Fruit fly (Drosophila melanogaster): ENCODE data around the gene CG7560.

CG7560 gene

dm6 chr3L:11414453-11414852 is 10.5 kb upstream of the CG7560 start (continued):
- no peak for TF ChIP-seq CG9437 (GFP tag; optimal IDR thresholded peaks at IDR 0.05)
- no peak for TF ChIP-seq CG6765 (GFP tag; optimal IDR thresholded peaks at IDR 0.05)
- TF ChIP-seq org-1 (GFP tag; optimal IDR thresholded peaks at IDR 0.05) = no peak
- no peak for TF ChIP-seq trem (tag; optimal IDR thresholded peaks at IDR 0.05)
- TF ChIP-seq CG8281 (tag; optimal IDR thresholded peaks at IDR 0.05) = no peak
- TF ChIP-seq ci (GFP tag; IDR thresholded peaks at IDR 0.05) = no peak
- TF ChIP-seq CG8089 (GFP tag; optimal IDR thresholded peaks at IDR 0.05) = no peak
- no peak for TF ChIP-seq Deaf1 (tag; optimal IDR thresholded peaks at IDR 0.05)
- TF ChIP-seq Hand (GFP tag; optimal IDR thresholded peaks at IDR 0.05) = no peak
- no peak for TF ChIP-seq CG18764 (GFP tag; optimal IDR thresholded peaks at IDR 0.05)
- TF ChIP-seq Xrp1 (GFP tag; IDR thresholded peaks at IDR 0.05) = peak; percentile 43; the same call in 1 of the 2 replicates
- no peak for TF ChIP-seq ab (GFP tag; optimal IDR thresholded peaks at IDR 0.05)
- TF ChIP-seq tup (GFP tag; optimal IDR thresholded peaks at IDR 0.05) = no peak
- no peak for TF ChIP-seq CG4282 (GFP tag; optimal IDR thresholded peaks at IDR 0.05)
- no peak for TF ChIP-seq emc (GFP tag; optimal IDR thresholded peaks at IDR 0.05)
- no peak for TF ChIP-seq CG4424 (GFP tag; optimal IDR thresholded peaks at IDR 0.05)
- TF ChIP-seq Atf-2 (GFP tag; optimal IDR thresholded peaks at IDR 0.05) = peak; percentile 15
- TF ChIP-seq Med (GFP tag) = peak; percentile 64
- no peak for TF ChIP-seq CG2120 (GFP tag; optimal IDR thresholded peaks at IDR 0.05)
- no peak for TF ChIP-seq CG12155 (GFP tag; optimal IDR thresholded peaks at IDR 0.05)
- TF ChIP-seq CG31388 (GFP tag; optimal IDR thresholded peaks at IDR 0.05) = no peak
- no peak for TF ChIP-seq C15 (GFP tag; IDR thresholded peaks at IDR 0.05)
- TF ChIP-seq CG6854 (GFP tag; optimal IDR thresholded peaks at IDR 0.05) = no peak
- TF ChIP-seq yki (optimal IDR thresholded peaks at IDR 0.05) = no peak
- TF ChIP-seq CG7556 (GFP tag; optimal IDR thresholded peaks at IDR 0.05) = peak; percentile 6
- TF ChIP-seq CG17912 (GFP tag; optimal IDR thresholded peaks at IDR 0.05) = no peak
- no peak for TF ChIP-seq ems (GFP tag; optimal IDR thresholded peaks at IDR 0.05)
- TF ChIP-seq repo (GFP tag; optimal IDR thresholded peaks at IDR 0.05) = no peak
- TF ChIP-seq Dbx (GFP tag; IDR thresholded peaks at IDR 0.05) = no peak
- TF ChIP-seq gcm2 (GFP tag; optimal IDR thresholded peaks at IDR 0.05) = peak; percentile 3
- no peak for TF ChIP-seq nom (GFP tag; optimal IDR thresholded peaks at IDR 0.05)
- TF ChIP-seq CG12219 (GFP tag; optimal IDR thresholded peaks at IDR 0.05) = no peak
- no peak for TF ChIP-seq crc (GFP tag; optimal IDR thresholded peaks at IDR 0.05)
- no peak for TF ChIP-seq CG9876 (GFP tag; optimal IDR thresholded peaks at IDR 0.05)
- no peak for TF ChIP-seq BEAF-32 (GFP tag; optimal IDR thresholded peaks at IDR 0.05)
- no peak for TF ChIP-seq pzg (GFP tag; optimal IDR thresholded peaks at IDR 0.05)
- no peak for TF ChIP-seq maf-S (GFP tag; optimal IDR thresholded peaks at IDR 0.05)
- peak; percentile 37 for TF ChIP-seq CG16815 (GFP tag; optimal IDR thresholded peaks at IDR 0.05)
- TF ChIP-seq en (GFP tag; optimal IDR thresholded peaks at IDR 0.05) = no peak
- no peak for TF ChIP-seq CG14441 (GFP tag; IDR thresholded peaks at IDR 0.05)
- TF ChIP-seq CG13123 (GFP tag; optimal IDR thresholded peaks at IDR 0.05) = no peak
- no peak for TF ChIP-seq CG11247 (GFP tag; IDR thresholded peaks at IDR 0.05)
- no peak for TF ChIP-seq CG17385 (GFP tag; optimal IDR thresholded peaks at IDR 0.05)
- TF ChIP-seq fd96Cb (tag; optimal IDR thresholded peaks at IDR 0.05) = no peak
- peak; percentile 61 for TF ChIP-seq dmrt11E (tag; optimal IDR thresholded peaks at IDR 0.05)
- no peak for TF ChIP-seq lbe (GFP tag; optimal IDR thresholded peaks at IDR 0.05)
- no peak for TF ChIP-seq CG14050 (GFP tag; IDR thresholded peaks at IDR 0.05)
- TF ChIP-seq Sin3A (optimal IDR thresholded peaks at IDR 0.05) = no peak
- TF ChIP-seq CG11723 (GFP tag; optimal IDR thresholded peaks at IDR 0.05) = no peak
- no peak for TF ChIP-seq CG16779 (GFP tag; IDR thresholded peaks at IDR 0.05)
- TF ChIP-seq ap (GFP tag; IDR thresholded peaks at IDR 0.05) = no peak
- peak; percentile 1 for TF ChIP-seq bab2 (GFP tag; optimal IDR thresholded peaks at IDR 0.05)
- TF ChIP-seq CG4617 (GFP tag; optimal IDR thresholded peaks at IDR 0.05; ENCODE audit: borderline replicate concordance) = no peak
- no peak for TF ChIP-seq odd (GFP tag; optimal IDR thresholded peaks at IDR 0.05)
